Fruit fly (Drosophila melanogaster) whole organism, embryonic: ENCODE data around the gene stumps.

Experiments used
- B-H2 ChIP-seq: fragments of 200-800 bp; sonication (Bioruptor generic); optimal IDR thresholded peaks from 2 replicates; lab custom pipeline; 2018; ENCODE audit warnings: missing biosample characterization, mild to moderate bottlenecking, missing genetic modification characterization
- BEAF-32 ChIP-seq: fragments of 200-800 bp; sonication (Bioruptor generic); optimal IDR thresholded peaks from 3 replicates; lab custom pipeline; 2017; ENCODE audit warnings: missing biosample characterization, missing genetic modification characterization, mild to moderate bottlenecking, moderate library complexity, missing genetic modification reagents
- Bgb ChIP-seq: fragments of 200-800 bp; sonication (Bioruptor generic); IDR thresholded peaks from 2 replicates; pipeline ENCODE4 v1.3.6; 2022; ENCODE audit warnings: missing biosample characterization, missing genetic modification characterization; ENCODE audit not compliant: partially characterized antibody
- BtbVII ChIP-seq: fragments of 200-800 bp; sonication (Bioruptor generic); optimal IDR thresholded peaks from 3 replicates; lab custom pipeline; 2017; ENCODE audit warnings: missing biosample characterization, mild to moderate bottlenecking, missing genetic modification characterization
- CG1024 ChIP-seq: fragments of 200-800 bp; sonication (Bioruptor generic); IDR thresholded peaks from 2 replicates; pipeline ENCODE4 v1.3.6; 2022; ENCODE audit warnings: missing biosample characterization, missing genetic modification characterization
- CG12071 ChIP-seq: fragments of 200-800 bp; sonication (Bioruptor generic); optimal IDR thresholded peaks from 3 replicates; lab custom pipeline; 2018; ENCODE audit warnings: missing biosample characterization, mild to moderate bottlenecking, missing genetic modification characterization
- CG12391 ChIP-seq: fragments of 200-800 bp; sonication (Bioruptor generic); optimal IDR thresholded peaks from 3 replicates; lab custom pipeline; 2018; ENCODE audit warnings: missing biosample characterization, mild to moderate bottlenecking, missing genetic modification characterization, moderate library complexity
- CG14050 ChIP-seq: fragments of 200-800 bp; sonication (Bioruptor generic); IDR thresholded peaks from 3 replicates; pipeline ENCODE4 v1.3.6; 2022; ENCODE audit warnings: missing biosample characterization, missing genetic modification characterization
- CG14441 ChIP-seq: fragments of 200-800 bp; sonication (Bioruptor generic); IDR thresholded peaks from 2 replicates; pipeline ENCODE4 v1.3.6; 2022; ENCODE audit warnings: missing biosample characterization, missing genetic modification characterization
- CG14965 ChIP-seq: fragments of 200-800 bp; sonication (Bioruptor generic); optimal IDR thresholded peaks from 2 replicates; lab custom pipeline; 2016; ENCODE audit warnings: missing biosample characterization, missing genetic modification characterization, borderline replicate concordance
- CG15269 ChIP-seq: fragments of 200-800 bp; sonication (Bioruptor generic); optimal IDR thresholded peaks from 2 replicates; lab custom pipeline; 2018; ENCODE audit warnings: missing biosample characterization, mild to moderate bottlenecking, missing genetic modification characterization, moderate library complexity
- CG1603 ChIP-seq: fragments of 200-800 bp; sonication (Bioruptor generic); optimal IDR thresholded peaks from 2 replicates; lab custom pipeline; 2019; ENCODE audit warnings: missing biosample characterization, mild to moderate bottlenecking, missing genetic modification characterization, moderate library complexity
- CG16779 ChIP-seq: fragments of 200-800 bp; sonication (Bioruptor generic); IDR thresholded peaks from 2 replicates; pipeline ENCODE4 v1.3.6; 2022; ENCODE audit warnings: missing biosample characterization, missing genetic modification characterization
- CG17912 ChIP-seq: fragments of 200-800 bp; sonication (Bioruptor generic); optimal IDR thresholded peaks from 2 replicates; lab custom pipeline; 2018; ENCODE audit warnings: missing biosample characterization, mild to moderate bottlenecking, missing genetic modification characterization
- CG18599 ChIP-seq: fragments of 200-800 bp; sonication (Bioruptor generic); optimal IDR thresholded peaks from 3 replicates; lab custom pipeline; 2017; ENCODE audit warnings: missing biosample characterization, missing genetic modification characterization, mild to moderate bottlenecking, moderate library complexity, missing genetic modification reagents
- CG2199 ChIP-seq: fragments of 200-800 bp; sonication (Bioruptor generic); IDR thresholded peaks from 3 replicates; pipeline ENCODE4 v1.3.6; 2022; ENCODE audit warnings: missing biosample characterization, missing genetic modification characterization
- CG3163 ChIP-seq: fragments of 200-800 bp; sonication (Bioruptor generic); optimal IDR thresholded peaks from 3 replicates; lab custom pipeline; 2016; ENCODE audit warnings: missing biosample characterization, missing genetic modification characterization
- CG34422 ChIP-seq: fragments of 200-800 bp; sonication (Bioruptor generic); IDR thresholded peaks from 3 replicates; pipeline ENCODE4 v1.3.6; 2022; ENCODE audit warnings: missing biosample characterization, missing genetic modification characterization
- CG4424 ChIP-seq: fragments of 200-800 bp; sonication (Bioruptor generic); optimal IDR thresholded peaks from 3 replicates; lab custom pipeline; 2016; ENCODE audit warnings: missing biosample characterization, missing genetic modification characterization
- CG7271 ChIP-seq: fragments of 200-800 bp; sonication (Bioruptor generic); optimal IDR thresholded peaks from 2 replicates; lab custom pipeline; 2018; ENCODE audit warnings: missing biosample characterization, mild to moderate bottlenecking, missing genetic modification characterization, moderate library complexity
- Doc3 ChIP-seq: fragments of 200-800 bp; sonication (Bioruptor generic); IDR thresholded peaks from 3 replicates; pipeline ENCODE4 v1.3.6; 2022; ENCODE audit warnings: missing biosample characterization, missing genetic modification characterization; ENCODE audit not compliant: partially characterized antibody
- ERR ChIP-seq: fragments of 200-800 bp; sonication (Bioruptor generic); optimal IDR thresholded peaks from 2 replicates; lab custom pipeline; 2016; ENCODE audit warnings: missing biosample characterization, missing genetic modification characterization
- Fer1 ChIP-seq: fragments of 200-800 bp; sonication (Bioruptor generic); optimal IDR thresholded peaks from 2 replicates; lab custom pipeline; 2017; ENCODE audit warnings: missing biosample characterization, mild to moderate bottlenecking, missing genetic modification characterization
- HLHmδ ChIP-seq: fragments of 200-800 bp; sonication (Bioruptor generic); optimal IDR thresholded peaks from 2 replicates; lab custom pipeline; 2018; ENCODE audit warnings: missing biosample characterization, mild to moderate bottlenecking, missing genetic modification characterization, moderate library complexity
- Rfx ChIP-seq: fragments of 200-800 bp; sonication (Bioruptor generic); IDR thresholded peaks from 2 replicates; pipeline ENCODE4 v1.3.6; 2022; ENCODE audit warnings: missing biosample characterization, missing genetic modification characterization
- bsh ChIP-seq, 2 experiments: fragments of 200-800 bp; sonication (Bioruptor generic); optimal IDR thresholded peaks; 2 replicates each; lab custom pipeline; 2017 to 2018; ENCODE audit warnings: mild to moderate bottlenecking in 2 of 2, missing biosample characterization in 2 of 2, missing genetic modification characterization in 2 of 2, moderate library complexity in 1 of 2
- caup ChIP-seq: fragments of 200-800 bp; sonication (Bioruptor generic); optimal IDR thresholded peaks from 3 replicates; lab custom pipeline; 2017; ENCODE audit warnings: missing biosample characterization, mild to moderate bottlenecking, missing genetic modification characterization, moderate library complexity; ENCODE audit not compliant: severe bottlenecking
- cg ChIP-seq: fragments of 200-800 bp; sonication (Bioruptor generic); optimal IDR thresholded peaks from 3 replicates; lab custom pipeline; 2019; ENCODE audit warnings: missing biosample characterization, mild to moderate bottlenecking, missing genetic modification characterization, moderate library complexity
- corto ChIP-seq: fragments of 200-800 bp; sonication (Bioruptor generic); optimal IDR thresholded peaks from 2 replicates; lab custom pipeline; 2016; ENCODE audit warnings: missing biosample characterization, mild to moderate bottlenecking, missing genetic modification characterization, moderate library complexity
- dan ChIP-seq: fragments of 200-800 bp; sonication (Bioruptor generic); IDR thresholded peaks from 2 replicates; pipeline ENCODE4 v1.3.6; 2022; ENCODE audit warnings: missing biosample characterization, missing genetic modification characterization
- dati ChIP-seq: fragments of 200-800 bp; sonication (Bioruptor generic); IDR thresholded peaks from 2 replicates; pipeline ENCODE4 v1.3.6; 2022; ENCODE audit warnings: missing biosample characterization, missing genetic modification characterization
- exex ChIP-seq: fragments of 200-800 bp; sonication (Bioruptor generic); optimal IDR thresholded peaks from 4 replicates; lab custom pipeline; 2018; ENCODE audit warnings: missing biosample characterization, mild to moderate bottlenecking, missing genetic modification characterization, moderate library complexity
- gem ChIP-seq: fragments of 200-800 bp; sonication (Bioruptor generic); optimal IDR thresholded peaks from 2 replicates; lab custom pipeline; 2019; ENCODE audit warnings: missing biosample characterization, mild to moderate bottlenecking, missing genetic modification characterization, moderate library complexity
- gt ChIP-seq: fragments of 200-800 bp; sonication (Bioruptor generic); IDR thresholded peaks from 2 replicates; pipeline ENCODE4 v1.3.6; 2022; ENCODE audit warnings: missing biosample characterization, missing genetic modification characterization
- h ChIP-seq: fragments of >200 bp; optimal IDR thresholded peaks from 2 replicates; lab custom pipeline; 2017
- ken ChIP-seq: fragments of 200-800 bp; sonication (Bioruptor generic); IDR thresholded peaks from 3 replicates; pipeline ENCODE4 v1.3.6; 2022; ENCODE audit warnings: missing biosample characterization, missing genetic modification characterization
- lola ChIP-seq, 3 experiments: fragments of >200 bp in 2 of 3; fragments of 200-800 bp in 1 of 3; sonication (Bioruptor generic) in 1 of 3; optimal IDR thresholded peaks; 2 replicates each; lab custom pipeline; 2017 to 2019; ENCODE audit warnings: missing biosample characterization in 3 of 3, missing genetic modification characterization in 3 of 3, mild to moderate bottlenecking in 1 of 3, moderate library complexity in 1 of 3
- nom ChIP-seq: fragments of 200-800 bp; sonication (Bioruptor generic); optimal IDR thresholded peaks from 2 replicates; lab custom pipeline; 2017; ENCODE audit warnings: missing biosample characterization, missing genetic modification characterization, mild to moderate bottlenecking, moderate library complexity, missing genetic modification reagents
- repo ChIP-seq: fragments of 200-800 bp; sonication (Bioruptor generic); optimal IDR thresholded peaks from 2 replicates; lab custom pipeline; 2016; ENCODE audit warnings: missing biosample characterization, missing genetic modification characterization
- run ChIP-seq: fragments of 200-800 bp; sonication (Bioruptor generic); optimal IDR thresholded peaks from 3 replicates; lab custom pipeline; 2018; ENCODE audit warnings: missing biosample characterization, mild to moderate bottlenecking, missing genetic modification characterization
- sc ChIP-seq, 3 experiments: fragments of >200 bp in 2 of 3; fragments of 200-800 bp in 1 of 3; sonication (Bioruptor generic) in 1 of 3; optimal IDR thresholded peaks; 2 replicates in 2 of 3; 3 replicates in 1 of 3; lab custom pipeline; 2017; ENCODE audit warnings: mild to moderate bottlenecking in 1 of 3, missing biosample characterization in 1 of 3, missing genetic modification characterization in 1 of 3, missing genetic modification reagents in 1 of 3
- sens ChIP-seq: fragments of 200-800 bp; sonication (Bioruptor generic); peaks from one replicate; lab custom pipeline; 2016; ENCODE audit warnings: missing biosample characterization, missing genetic modification characterization
- shn ChIP-seq: fragments of 200-800 bp; sonication (Bioruptor generic); optimal IDR thresholded peaks from 3 replicates; lab custom pipeline; 2016; ENCODE audit warnings: missing biosample characterization, missing genetic modification characterization
- slbo ChIP-seq: fragments of 200-800 bp; sonication (Bioruptor generic); IDR thresholded peaks from 2 replicates; pipeline ENCODE4 v1.3.6; 2022; ENCODE audit warnings: missing biosample characterization, missing genetic modification characterization
- slou ChIP-seq: fragments of 200-800 bp; sonication (Bioruptor generic); optimal IDR thresholded peaks from 3 replicates; lab custom pipeline; 2016; ENCODE audit warnings: missing biosample characterization, missing genetic modification characterization
- sr ChIP-seq: fragments of 200-800 bp; sonication (Bioruptor generic); IDR thresholded peaks from 3 replicates; pipeline ENCODE4 v1.3.6; 2022; ENCODE audit warnings: missing biosample characterization, missing genetic modification characterization
- tup ChIP-seq: fragments of 200-800 bp; sonication (Bioruptor generic); optimal IDR thresholded peaks from 2 replicates; lab custom pipeline; 2016; ENCODE audit warnings: missing biosample characterization, mild to moderate bottlenecking, missing genetic modification characterization, moderate library complexity
- unpg ChIP-seq: fragments of 200-800 bp; sonication (Bioruptor generic); optimal IDR thresholded peaks from 3 replicates; lab custom pipeline; 2018; ENCODE audit warnings: missing biosample characterization, mild to moderate bottlenecking, missing genetic modification characterization, moderate library complexity
- zen ChIP-seq: fragments of 200-800 bp; sonication (Bioruptor generic); optimal IDR thresholded peaks from 3 replicates; lab custom pipeline; 2018; ENCODE audit warnings: missing biosample characterization, mild to moderate bottlenecking, missing genetic modification characterization, moderate library complexity

stumps gene

dm6 chr3R:14568501-14569137 is 8.4 kb upstream of the stumps start, which contains the start of gene CG8066 (continued):
- TF ChIP-seq CG3163 (no peak), BEAF-32 (GFP tag; lab: Kevin White, UChicago) (peak; percentile 54), run (tag; lab: Kevin White, UChicago) (no peak), CG14050 (no peak), Bgb (GFP tag; lab: Robert Waterston, UW) (peak; percentile 15; the same call in 1 of the 2 replicates), Fer1 (GFP tag; lab: Kevin White, UChicago) (peak; percentile 44), CG17912 (GFP tag; lab: Kevin White, UChicago) (no peak), CG18599 (GFP tag; lab: Kevin White, UChicago) (peak; percentile 49), shn (GFP tag; lab: Kevin White, UChicago) (no peak), Doc3 (GFP tag; lab: Robert Waterston, UW) (peak; percentile 35; the same call in 1 of the 3 replicates), lola (GFP tag; optimal IDR thresholded peaks at IDR 0.05; lab: Kevin White, UChicago) (no peak), CG4424 (GFP tag; lab: Kevin White, UChicago) (no peak), sr (GFP tag; lab: Robert Waterston, UW) (no peak), CG1024 (GFP tag; lab: Robert Waterston, UW) (no peak), gem (peak; percentile 49), Rfx (peak; percentile 4; the same call in 1 of the 2 replicates), sc (optimal IDR thresholded peaks at IDR 0.05; lab: Kevin White, UChicago) (no peak), sc (GFP tag; optimal IDR thresholded peaks at IDR 0.05; lab: Kevin White, UChicago) (no peak), HLHmδ (no peak), CG12391 (tag; lab: Kevin White, UChicago) (peak; percentile 25), cg (GFP tag; lab: Kevin White, UChicago) (peak; percentile 58), caup (peak; percentile 46), CG16779 (GFP tag; lab: Robert Waterston, UW) (no peak), CG14441 (no peak), unpg (GFP tag; lab: Kevin White, UChicago) (peak; percentile 27), exex (peak; percentile 60), h (lab: Kevin White, UChicago) (no peak), dan (GFP tag; lab: Robert Waterston, UW) (no peak), tup (GFP tag; lab: Kevin White, UChicago) (no peak), B-H2 (GFP tag; lab: Kevin White, UChicago) (peak; percentile 63), bsh (GFP tag; optimal IDR thresholded peaks at IDR 0.05; lab: Kevin White, UChicago) (peak in 1 of 2 experiments; percentile 25), repo (GFP tag; lab: Kevin White, UChicago) (no peak), CG34422 (GFP tag; lab: Robert Waterston, UW) (no peak), CG14965 (GFP tag; lab: Kevin White, UChicago) (no peak), CG7271 (tag; lab: Kevin White, UChicago) (no peak), CG12071 (GFP tag; lab: Kevin White, UChicago) (no peak), ERR (GFP tag; lab: Kevin White, UChicago) (no peak), sens (peak; percentile 81), dati (GFP tag; lab: Robert Waterston, UW) (no peak), CG1603 (tag; lab: Kevin White, UChicago) (no peak), CG2199 (GFP tag; lab: Robert Waterston, UW) (no peak), ken (GFP tag; lab: Robert Waterston, UW) (0 out of 3 replicates have a peak, but pooled peaks have one; percentile 23), zen (tag; lab: Kevin White, UChicago) (no peak), CG15269 (tag; lab: Kevin White, UChicago) (peak; percentile 27), nom (GFP tag; lab: Kevin White, UChicago) (no peak), slbo (GFP tag; lab: Robert Waterston, UW) (peak; percentile 45; the same call in 1 of the 2 replicates), BtbVII (no peak), corto (GFP tag; lab: Kevin White, UChicago) (peak; percentile 1), gt (GFP tag; lab: Robert Waterston, UW) (no peak), slou (no peak)
